Fruit fly (Drosophila melanogaster) whole organism, embryonic: ENCODE data around the gene Rip11.

Source experiments
- Adf1 ChIP-seq: fragments of 200-800 bp; sonication (Bioruptor generic); IDR thresholded peaks from 2 replicates; pipeline ENCODE4 v1.3.6; 2022; ENCODE audit warnings: missing biosample characterization, missing genetic modification characterization
- Asciz ChIP-seq: fragments of 200-800 bp; sonication (Bioruptor generic); optimal IDR thresholded peaks from 2 replicates; lab custom pipeline; 2017; ENCODE audit warnings: missing biosample characterization, mild to moderate bottlenecking, missing genetic modification characterization, missing genetic modification reagents
- B-H1 ChIP-seq: fragments of 200-800 bp; sonication (Bioruptor generic); IDR thresholded peaks from 3 replicates; pipeline ENCODE4 v1.3.6; 2022; ENCODE audit warnings: missing biosample characterization, missing genetic modification characterization
- B-H2 ChIP-seq: fragments of 200-800 bp; sonication (Bioruptor generic); optimal IDR thresholded peaks from 2 replicates; lab custom pipeline; 2018; ENCODE audit warnings: missing biosample characterization, mild to moderate bottlenecking, missing genetic modification characterization
- BEAF-32 ChIP-seq: fragments of 200-800 bp; sonication (Bioruptor generic); optimal IDR thresholded peaks from 3 replicates; lab custom pipeline; 2017; ENCODE audit warnings: missing biosample characterization, missing genetic modification characterization, mild to moderate bottlenecking, moderate library complexity, missing genetic modification reagents
- Blimp-1 ChIP-seq: fragments of 200-800 bp; sonication (Bioruptor generic); optimal IDR thresholded peaks from 3 replicates; lab custom pipeline; 2018; ENCODE audit warnings: missing biosample characterization, missing genetic modification characterization, mild to moderate bottlenecking, moderate library complexity, missing genetic modification reagents
- CG10543 ChIP-seq: fragments of 200-800 bp; sonication (Bioruptor generic); optimal IDR thresholded peaks from 3 replicates; lab custom pipeline; 2017; ENCODE audit warnings: missing biosample characterization, mild to moderate bottlenecking, missing genetic modification characterization, moderate library complexity
- CG12219 ChIP-seq: fragments of 200-800 bp; sonication (Bioruptor generic); optimal IDR thresholded peaks from 3 replicates; lab custom pipeline; 2018; ENCODE audit warnings: missing biosample characterization, mild to moderate bottlenecking, missing genetic modification characterization
- CG12744 ChIP-seq: fragments of 200-800 bp; sonication (Bioruptor generic); optimal IDR thresholded peaks from 2 replicates; lab custom pipeline; 2016; ENCODE audit warnings: missing biosample characterization, missing genetic modification characterization
- CG1603 ChIP-seq: fragments of 200-800 bp; sonication (Bioruptor generic); optimal IDR thresholded peaks from 2 replicates; lab custom pipeline; 2019; ENCODE audit warnings: missing biosample characterization, mild to moderate bottlenecking, missing genetic modification characterization, moderate library complexity
- CG18599 ChIP-seq: fragments of 200-800 bp; sonication (Bioruptor generic); optimal IDR thresholded peaks from 3 replicates; lab custom pipeline; 2017; ENCODE audit warnings: missing biosample characterization, missing genetic modification characterization, mild to moderate bottlenecking, moderate library complexity, missing genetic modification reagents
- CG2116 ChIP-seq: fragments of 200-800 bp; sonication (Bioruptor generic); optimal IDR thresholded peaks from 3 replicates; lab custom pipeline; 2018; ENCODE audit warnings: missing biosample characterization, mild to moderate bottlenecking, missing genetic modification characterization
- CG30431 ChIP-seq: fragments of 200-800 bp; sonication (Bioruptor generic); optimal IDR thresholded peaks from 2 replicates; lab custom pipeline; 2017; ENCODE audit warnings: missing biosample characterization, missing genetic modification characterization
- CG31224 ChIP-seq: fragments of 200-800 bp; sonication (Bioruptor generic); IDR thresholded peaks from 2 replicates; pipeline ENCODE4 v1.3.6; 2022; ENCODE audit warnings: missing biosample characterization, missing genetic modification characterization
- CG34376 ChIP-seq: fragments of 200-800 bp; sonication (Bioruptor generic); optimal IDR thresholded peaks from 2 replicates; lab custom pipeline; 2018; ENCODE audit warnings: missing biosample characterization, mild to moderate bottlenecking, missing genetic modification characterization
- CG3995 ChIP-seq: fragments of 200-800 bp; sonication (Bioruptor generic); optimal IDR thresholded peaks from 3 replicates; lab custom pipeline; 2016; ENCODE audit warnings: missing biosample characterization, missing genetic modification characterization
- CG6254 ChIP-seq: fragments of 200-800 bp; sonication (Bioruptor generic); optimal IDR thresholded peaks from 3 replicates; lab custom pipeline; 2017; ENCODE audit warnings: mild to moderate bottlenecking, missing biosample characterization, missing genetic modification reagents, missing genetic modification characterization
- CG7556 ChIP-seq: fragments of 200-800 bp; sonication (Bioruptor generic); optimal IDR thresholded peaks from 2 replicates; lab custom pipeline; 2017; ENCODE audit warnings: missing biosample characterization, mild to moderate bottlenecking, missing genetic modification characterization
- CkIIα-i1 ChIP-seq: fragments of 200-800 bp; sonication (Bioruptor generic); IDR thresholded peaks from 2 replicates; pipeline ENCODE4 v1.3.6; 2022; ENCODE audit warnings: missing biosample characterization, missing genetic modification characterization
- Dbx ChIP-seq: fragments of 200-800 bp; sonication (Bioruptor generic); IDR thresholded peaks from 3 replicates; pipeline ENCODE4 v1.3.6; 2022; ENCODE audit warnings: missing biosample characterization, missing genetic modification characterization
- Dp ChIP-seq: fragments of 200-800 bp; sonication (Bioruptor generic); optimal IDR thresholded peaks from 2 replicates; lab custom pipeline; 2018; ENCODE audit warnings: missing biosample characterization, mild to moderate bottlenecking, missing genetic modification characterization, moderate library complexity
- GATAe ChIP-seq: fragments of 200-800 bp; sonication (Bioruptor generic); conservative IDR thresholded peaks from 2 replicates; pipeline ENCODE4 v1.3.6; 2022; ENCODE audit warnings: missing biosample characterization, missing genetic modification characterization
- HHEX ChIP-seq: fragments of 200-800 bp; sonication (Bioruptor generic); optimal IDR thresholded peaks from 3 replicates; lab custom pipeline; 2017; ENCODE audit warnings: missing biosample characterization, mild to moderate bottlenecking, missing genetic modification characterization, missing genetic modification reagents
- HmgD ChIP-seq: fragments of 200-800 bp; sonication (Bioruptor generic); optimal IDR thresholded peaks from 3 replicates; lab custom pipeline; 2016; ENCODE audit warnings: missing biosample characterization, missing genetic modification characterization
- Oli ChIP-seq: fragments of 200-800 bp; sonication (Bioruptor generic); optimal IDR thresholded peaks from 2 replicates; lab custom pipeline; 2018; ENCODE audit warnings: missing biosample characterization, mild to moderate bottlenecking, missing genetic modification characterization, moderate library complexity
- PHDP ChIP-seq: fragments of 200-800 bp; sonication (Bioruptor generic); optimal IDR thresholded peaks from 3 replicates; lab custom pipeline; 2018; ENCODE audit warnings: missing biosample characterization, mild to moderate bottlenecking, missing genetic modification characterization, moderate library complexity
- Rfx ChIP-seq: fragments of 200-800 bp; sonication (Bioruptor generic); IDR thresholded peaks from 2 replicates; pipeline ENCODE4 v1.3.6; 2022; ENCODE audit warnings: missing biosample characterization, missing genetic modification characterization
- Sox102F ChIP-seq: fragments of 200-800 bp; sonication (Bioruptor generic); optimal IDR thresholded peaks from 2 replicates; lab custom pipeline; 2018; ENCODE audit warnings: missing biosample characterization, mild to moderate bottlenecking, missing genetic modification characterization, moderate library complexity
- Spps ChIP-seq: fragments of 200-800 bp; sonication (Bioruptor generic); optimal IDR thresholded peaks from 2 replicates; lab custom pipeline; 2018; ENCODE audit warnings: missing biosample characterization, mild to moderate bottlenecking, missing genetic modification characterization
- Xbp1 ChIP-seq: fragments of 200-800 bp; sonication (Bioruptor generic); optimal IDR thresholded peaks from 3 replicates; lab custom pipeline; 2016; ENCODE audit warnings: missing biosample characterization, mild to moderate bottlenecking, missing genetic modification characterization
- Xrp1 ChIP-seq: fragments of 200-800 bp; sonication (Bioruptor generic); IDR thresholded peaks from 2 replicates; pipeline ENCODE4 v1.3.6; 2022; ENCODE audit warnings: missing biosample characterization, missing genetic modification characterization
- YL-1 ChIP-seq: fragments of 200-800 bp; sonication (Bioruptor generic); optimal IDR thresholded peaks from 3 replicates; lab custom pipeline; 2017; ENCODE audit warnings: missing biosample characterization, mild to moderate bottlenecking, missing genetic modification characterization
- br ChIP-seq: fragments of >200 bp; optimal IDR thresholded peaks from 2 replicates; lab custom pipeline; 2017
- bsh ChIP-seq, 2 experiments: fragments of 200-800 bp; sonication (Bioruptor generic); optimal IDR thresholded peaks; 2 replicates each; lab custom pipeline; 2017 to 2018; ENCODE audit warnings: mild to moderate bottlenecking in 2 of 2, missing biosample characterization in 2 of 2, missing genetic modification characterization in 2 of 2, moderate library complexity in 1 of 2
- gem ChIP-seq: fragments of 200-800 bp; sonication (Bioruptor generic); optimal IDR thresholded peaks from 2 replicates; lab custom pipeline; 2019; ENCODE audit warnings: missing biosample characterization, mild to moderate bottlenecking, missing genetic modification characterization, moderate library complexity
- grn ChIP-seq: fragments of 200-800 bp; sonication (Bioruptor generic); optimal IDR thresholded peaks from 3 replicates; lab custom pipeline; 2017; ENCODE audit warnings: missing biosample characterization, missing genetic modification characterization
- gro ChIP-seq: fragments of 200-800 bp; sonication (Bioruptor generic); optimal IDR thresholded peaks from 2 replicates; lab custom pipeline; 2016; ENCODE audit warnings: missing biosample characterization, missing genetic modification characterization
- ham ChIP-seq: fragments of 200-800 bp; sonication (Bioruptor generic); IDR thresholded peaks from 2 replicates; pipeline ENCODE4 v1.3.6; 2022; ENCODE audit warnings: missing biosample characterization, missing genetic modification characterization
- ind ChIP-seq: fragments of 200-800 bp; sonication (Bioruptor generic); optimal IDR thresholded peaks from 3 replicates; lab custom pipeline; 2016; ENCODE audit warnings: missing biosample characterization, missing genetic modification characterization
- lola ChIP-seq, 3 experiments: fragments of >200 bp in 2 of 3; fragments of 200-800 bp in 1 of 3; sonication (Bioruptor generic) in 1 of 3; optimal IDR thresholded peaks; 2 replicates each; lab custom pipeline; 2017 to 2019; ENCODE audit warnings: missing biosample characterization in 3 of 3, missing genetic modification characterization in 3 of 3, mild to moderate bottlenecking in 1 of 3, moderate library complexity in 1 of 3
- nmo ChIP-seq: fragments of 200-800 bp; sonication (Bioruptor generic); optimal IDR thresholded peaks from 2 replicates; lab custom pipeline; 2018; ENCODE audit warnings: missing biosample characterization, mild to moderate bottlenecking, missing genetic modification characterization, moderate library complexity
- odd ChIP-seq: fragments of 200-800 bp; sonication (Bioruptor generic); optimal IDR thresholded peaks from 2 replicates; lab custom pipeline; 2017; ENCODE audit warnings: missing biosample characterization, mild to moderate bottlenecking, missing genetic modification characterization
- p53 ChIP-seq: fragments of 200-800 bp; sonication (Bioruptor generic); optimal IDR thresholded peaks from 2 replicates; lab custom pipeline; 2016; ENCODE audit warnings: missing biosample characterization, missing genetic modification characterization
- pita ChIP-seq: fragments of 200-800 bp; sonication (Bioruptor generic); optimal IDR thresholded peaks from 2 replicates; lab custom pipeline; 2017; ENCODE audit warnings: missing biosample characterization, mild to moderate bottlenecking, missing genetic modification characterization
- sqz ChIP-seq: fragments of 200-800 bp; sonication (Bioruptor generic); optimal IDR thresholded peaks from 3 replicates; lab custom pipeline; 2018; ENCODE audit warnings: missing biosample characterization, mild to moderate bottlenecking, missing genetic modification characterization
- sr ChIP-seq: fragments of 200-800 bp; sonication (Bioruptor generic); IDR thresholded peaks from 3 replicates; pipeline ENCODE4 v1.3.6; 2022; ENCODE audit warnings: missing biosample characterization, missing genetic modification characterization
- ttk ChIP-seq: fragments of 200-800 bp; sonication (Bioruptor generic); IDR thresholded peaks from 2 replicates; pipeline ENCODE4 v2.1.2; 2022; ENCODE audit warnings: missing biosample characterization, missing genetic modification characterization
- twi ChIP-seq: fragments of 200-800 bp; optimal IDR thresholded peaks from 2 replicates; lab custom pipeline; 2019; ENCODE audit warnings: missing biosample characterization, mild to moderate bottlenecking, missing genetic modification characterization, moderate library complexity
- vfl ChIP-seq: fragments of 200-800 bp; sonication (Bioruptor generic); optimal IDR thresholded peaks from 2 replicates; lab custom pipeline; 2016; ENCODE audit warnings: missing biosample characterization, missing genetic modification characterization
- vnd ChIP-seq: fragments of 200-800 bp; sonication (Bioruptor generic); IDR thresholded peaks from 3 replicates; pipeline ENCODE4 v1.3.6; 2022; ENCODE audit warnings: missing biosample characterization, missing genetic modification characterization; ENCODE audit not compliant: partially characterized antibody

The Rip11 gene

dm6 chrX:18645720-18646213 lies 1.7 kb downstream of the Rip11 start (continued):
- no peak for TF ChIP-seq CkIIα-i1
- peak; percentile 24 for TF ChIP-seq twi
- peak; percentile 64 for TF ChIP-seq CG7556 (GFP tag; lab: Kevin White, UChicago)
- peak; percentile 53 for TF ChIP-seq CG30431
- peak; percentile 76 for TF ChIP-seq nmo (GFP tag; lab: Kevin White, UChicago)
- peak; percentile 79 for TF ChIP-seq Sox102F (GFP tag; lab: Kevin White, UChicago)
- TF ChIP-seq Xrp1 (GFP tag; lab: Robert Waterston, UW) = peak; percentile 66
- TF ChIP-seq CG3995 (GFP tag; lab: Kevin White, UChicago) = no peak
- peak; percentile 12 for TF ChIP-seq CG12219 (GFP tag; lab: Kevin White, UChicago)
- peak; percentile 61 for TF ChIP-seq Asciz (GFP tag; lab: Kevin White, UChicago)
- peak; percentile 56 for TF ChIP-seq ind (GFP tag; lab: Kevin White, UChicago)
- peak; percentile 40 for TF ChIP-seq CG1603 (tag; lab: Kevin White, UChicago)
- peak; percentile 68 for TF ChIP-seq Oli (tag; lab: Kevin White, UChicago)
- TF ChIP-seq CG34376 (GFP tag; lab: Kevin White, UChicago) = peak; percentile 55
- TF ChIP-seq grn = peak; percentile 16
- TF ChIP-seq gro (GFP tag; lab: Kevin White, UChicago) = peak; percentile 6
- peak; percentile 55 for TF ChIP-seq odd (GFP tag; lab: Kevin White, UChicago)
- TF ChIP-seq br (lab: Kevin White, UChicago) = no peak
- TF ChIP-seq gem (tag; lab: Kevin White, UChicago) = peak; percentile 84
- peak; percentile 47; the same call in 1 of the 2 replicates for TF ChIP-seq ttk (GFP tag; lab: Robert Waterston, UW)
- peak; percentile 23 for TF ChIP-seq vfl (GFP tag; lab: Kevin White, UChicago)
- peak; percentile 53; the same call in 1 of the 2 replicates for TF ChIP-seq Rfx (GFP tag; lab: Robert Waterston, UW)
- no peak for TF ChIP-seq BEAF-32 (GFP tag; lab: Kevin White, UChicago)
- peak; percentile 66 for TF ChIP-seq Blimp-1 (GFP tag; lab: Kevin White, UChicago)
- peak; percentile 8; the same call in 1 of the 3 replicates for TF ChIP-seq Dbx (GFP tag; lab: Robert Waterston, UW)
- TF ChIP-seq CG18599 (GFP tag; lab: Kevin White, UChicago) = peak; percentile 79
- TF ChIP-seq HmgD (GFP tag; lab: Kevin White, UChicago) = no peak
- peak; percentile 39 to 68 for TF ChIP-seq bsh (GFP tag; optimal IDR thresholded peaks at IDR 0.05; lab: Kevin White, UChicago)
- TF ChIP-seq ham (GFP tag; lab: Robert Waterston, UW) = no peak
- no peak for TF ChIP-seq CG31224 (GFP tag; lab: Robert Waterston, UW)
- TF ChIP-seq HHEX = peak; percentile 72
- no peak for TF ChIP-seq YL-1 (GFP tag; lab: Kevin White, UChicago)
- no peak for TF ChIP-seq B-H1 (GFP tag; lab: Robert Waterston, UW)
- no peak for TF ChIP-seq Dp (GFP tag; lab: Kevin White, UChicago)
- peak in 1 of 3 experiments; percentile 59 for TF ChIP-seq lola (GFP tag; optimal IDR thresholded peaks at IDR 0.05; lab: Kevin White, UChicago)
- no peak; the same call in 2 of the 3 replicates for TF ChIP-seq sr
- TF ChIP-seq vnd (GFP tag; lab: Robert Waterston, UW) = no peak
- TF ChIP-seq CG2116 (GFP tag; lab: Kevin White, UChicago) = peak; percentile 3
- peak; percentile 64 for TF ChIP-seq Xbp1 (GFP tag; lab: Kevin White, UChicago)
- no peak for TF ChIP-seq Spps
- TF ChIP-seq Adf1 = peak; percentile 26; the same call in 1 of the 2 replicates
- TF ChIP-seq GATAe (GFP tag; lab: Robert Waterston, UW) = no peak
- no peak for TF ChIP-seq sqz (GFP tag; lab: Kevin White, UChicago)
- TF ChIP-seq B-H2 (GFP tag; lab: Kevin White, UChicago) = peak; percentile 38
- no peak for TF ChIP-seq CG12744 (GFP tag; lab: Kevin White, UChicago)
- peak; percentile 54 for TF ChIP-seq PHDP
- no peak for TF ChIP-seq p53
- TF ChIP-seq pita (GFP tag; lab: Kevin White, UChicago) = no peak
- peak; percentile 22 for TF ChIP-seq CG10543 (GFP tag; lab: Kevin White, UChicago)
- peak; percentile 35 for TF ChIP-seq CG6254 (GFP tag; lab: Kevin White, UChicago)
